Worm (Caenorhabditis elegans): Measurements from ENCODE around the gene M01H9.4.
A peak's percentile ranks its signal among the peaks of the same experiment; 100 is the strongest.

The M01H9.4 gene

DNA sequence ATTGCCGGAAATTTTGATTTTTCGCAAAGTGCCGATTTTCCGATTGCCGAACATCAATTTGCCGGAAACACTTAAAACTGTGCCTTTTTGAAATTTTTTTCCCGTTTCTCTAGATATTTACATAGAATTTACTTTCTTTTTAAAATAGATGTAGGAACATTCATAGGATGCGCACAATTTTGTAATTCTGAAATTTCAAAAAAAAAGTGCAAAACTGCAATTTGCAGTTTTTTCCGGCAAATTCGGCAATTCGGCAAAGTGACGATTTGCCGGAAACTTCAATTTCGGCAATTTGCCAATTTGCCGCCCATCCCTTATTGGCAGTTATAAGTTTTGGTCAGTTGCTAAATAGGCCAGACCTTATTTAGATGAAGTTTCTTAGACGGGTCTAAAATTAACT is 26.1 kb downstream of the M01H9.4 start:
- no peak for TF ChIP-seq R02D3.7 (tag; optimal IDR thresholded peaks at IDR 0.05)
- TF ChIP-seq lin-11 (tag; optimal IDR thresholded peaks at IDR 0.05) = no peak
- no peak for TF ChIP-seq F13H6.1 (tag; optimal IDR thresholded peaks at IDR 0.05)
- no peak for TF ChIP-seq sma-9 (GFP tag; optimal IDR thresholded peaks at IDR 0.05)
- no peak for TF ChIP-seq sma-9 (tag; optimal IDR thresholded peaks at IDR 0.05)
- TF ChIP-seq blmp-1 (tag; optimal IDR thresholded peaks at IDR 0.05; ENCODE audit: insufficient read depth) = no peak
- TF ChIP-seq nhr-77 (tag; optimal IDR thresholded peaks at IDR 0.05) = no peak
- TF ChIP-seq ZK546.5 (tag; optimal IDR thresholded peaks at IDR 0.05) = no peak
- TF ChIP-seq nhr-237 (tag; optimal IDR thresholded peaks at IDR 0.05) = no peak
- no peak for TF ChIP-seq ama-1 (optimal IDR thresholded peaks at IDR 0.05)
- TF ChIP-seq mab-5 (tag; optimal IDR thresholded peaks at IDR 0.05) = no peak
- no peak for TF ChIP-seq lin-13 (GFP tag; optimal IDR thresholded peaks at IDR 0.05)
- TF ChIP-seq lsy-2 (tag; optimal IDR thresholded peaks at IDR 0.05) = no peak
- TF ChIP-seq unc-55 (GFP tag; optimal IDR thresholded peaks at IDR 0.05) = no peak
- TF ChIP-seq unc-62 (GFP tag; optimal IDR thresholded peaks at IDR 0.05) = no peak
- no peak for TF ChIP-seq mdl-1 (tag; optimal IDR thresholded peaks at IDR 0.05)
- TF ChIP-seq ztf-4 (tag; optimal IDR thresholded peaks at IDR 0.05) = no peak
- no peak for TF ChIP-seq crh-2 (tag; optimal IDR thresholded peaks at IDR 0.05)
- no peak for TF ChIP-seq ceh-82 (tag; optimal IDR thresholded peaks at IDR 0.05)
- TF ChIP-seq ztf-1 (GFP tag; conservative IDR thresholded peaks at IDR 0.05) = no peak
- TF ChIP-seq Y55F3AM.14 (GFP tag; optimal IDR thresholded peaks at IDR 0.05) = no peak

DNA sequence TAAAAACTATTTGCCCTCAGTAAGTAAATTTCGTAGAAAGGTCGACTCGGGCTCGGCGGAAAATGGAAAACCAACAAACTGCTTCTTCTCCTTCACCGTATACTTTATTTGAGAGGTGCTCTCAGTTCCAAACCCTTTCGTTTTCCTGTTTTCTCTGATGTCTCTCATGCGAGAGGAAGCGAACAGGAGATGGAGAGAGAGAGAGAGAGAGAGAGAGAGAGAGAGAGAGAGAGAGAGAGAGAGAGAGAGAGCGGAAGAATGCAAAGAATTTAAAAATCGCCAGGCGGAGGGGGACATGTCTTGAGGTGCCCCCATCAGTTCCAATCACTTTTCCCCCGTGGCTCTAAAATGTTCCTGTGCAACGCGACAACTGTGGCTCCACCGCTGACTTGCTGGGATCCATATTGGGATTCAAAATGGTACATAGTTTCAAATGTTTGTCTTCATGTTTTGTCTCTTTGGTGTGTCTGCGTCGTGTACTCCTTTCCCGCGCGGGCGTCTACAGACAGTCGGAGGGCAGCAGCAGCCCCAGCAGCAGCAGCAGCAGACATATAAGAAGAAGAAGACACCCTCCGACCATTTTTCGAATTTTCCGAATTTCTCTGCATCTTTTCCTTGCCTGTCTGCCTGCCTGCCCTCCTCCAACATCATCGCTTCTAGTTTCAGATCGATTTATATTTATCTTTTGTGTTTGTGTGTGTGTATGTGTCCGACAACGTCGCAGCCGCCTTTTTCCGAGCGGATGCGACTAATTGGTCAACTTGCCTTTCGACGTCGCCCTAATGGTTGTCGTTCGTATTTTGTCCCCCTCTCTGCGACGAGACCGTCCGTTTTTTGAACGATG is 28.2 kb downstream of the M01H9.4 start, which contains the start of gene R08C7.11:
Gene R08C7.11, minus strand, starts transcription at position 608 of the 844 bp plus-strand sequence.
- TF ChIP-seq nhr-77 (tag; optimal IDR thresholded peaks at IDR 0.05) (no peak), aly-2 (tag; optimal IDR thresholded peaks at IDR 0.05) (no peak), lin-39 (tag; optimal IDR thresholded peaks at IDR 0.05) (no peak), mbf-1 (tag; optimal IDR thresholded peaks at IDR 0.05) (no peak), elt-3 (tag; optimal IDR thresholded peaks at IDR 0.05) (no peak), egl-27 (tag; optimal IDR thresholded peaks at IDR 0.05) (no peak), peb-1 (tag; optimal IDR thresholded peaks at IDR 0.05) (peak; percentile 29), nhr-6 (tag; optimal IDR thresholded peaks at IDR 0.05) (no peak), nhr-129 (tag; optimal IDR thresholded peaks at IDR 0.05) (peak; percentile 53), sem-4 (tag; optimal IDR thresholded peaks at IDR 0.05) (no peak), sma-3 (GFP tag; optimal IDR thresholded peaks at IDR 0.05) (peak; percentile 29), lin-13 (GFP tag; optimal IDR thresholded peaks at IDR 0.05) (peak; percentile 15), ztf-11 (tag; optimal IDR thresholded peaks at IDR 0.05) (no peak), nhr-237 (tag; optimal IDR thresholded peaks at IDR 0.05) (no peak), unc-62 (GFP tag; optimal IDR thresholded peaks at IDR 0.05) (no peak), lsy-2 (tag; optimal IDR thresholded peaks at IDR 0.05) (peak in 1 of 2 experiments; percentile 26), lin-11 (tag; optimal IDR thresholded peaks at IDR 0.05) (no peak), blmp-1 (tag; optimal IDR thresholded peaks at IDR 0.05; ENCODE audit: insufficient read depth) (peak; percentile 38), nhr-11 (tag; optimal IDR thresholded peaks at IDR 0.05) (no peak), mdl-1 (tag; optimal IDR thresholded peaks at IDR 0.05) (no peak), gmeb-1 (tag; optimal IDR thresholded peaks at IDR 0.05) (no peak), ztf-4 (tag; optimal IDR thresholded peaks at IDR 0.05) (no peak), crh-2 (tag; optimal IDR thresholded peaks at IDR 0.05) (no peak), fos-1 (tag; optimal IDR thresholded peaks at IDR 0.05) (no peak), mab-5 (tag; optimal IDR thresholded peaks at IDR 0.05) (no peak), ztf-1 (GFP tag; conservative IDR thresholded peaks at IDR 0.05) (no peak), skn-1 (tag; optimal IDR thresholded peaks at IDR 0.05) (no peak), elt-1 (tag; optimal IDR thresholded peaks at IDR 0.05) (no peak), C34F6.9 (tag; optimal IDR thresholded peaks at IDR 0.05) (no peak), nhr-25 (tag; optimal IDR thresholded peaks at IDR 0.05) (peak; percentile 29), unc-55 (GFP tag; optimal IDR thresholded peaks at IDR 0.05) (no peak), ceh-16 (tag; optimal IDR thresholded peaks at IDR 0.05) (peak; percentile 34), F13H6.1 (tag; optimal IDR thresholded peaks at IDR 0.05) (peak; percentile 62), R02D3.7 (tag; optimal IDR thresholded peaks at IDR 0.05) (no peak), sma-9 (GFP tag; optimal IDR thresholded peaks at IDR 0.05) (no peak), sma-9 (tag; optimal IDR thresholded peaks at IDR 0.05) (no peak), nhr-21 (tag; optimal IDR thresholded peaks at IDR 0.05) (no peak), snpc-4 (tag; optimal IDR thresholded peaks at IDR 0.05) (no peak), nhr-23 (tag; optimal IDR thresholded peaks at IDR 0.05) (no peak), zag-1 (tag; optimal IDR thresholded peaks at IDR 0.05) (no peak), dmd-4 (tag; optimal IDR thresholded peaks at IDR 0.05) (no peak), alr-1 (tag; optimal IDR thresholded peaks at IDR 0.05) (no peak), ZK546.5 (tag; optimal IDR thresholded peaks at IDR 0.05) (no peak), nhr-12 (tag; optimal IDR thresholded peaks at IDR 0.05) (no peak), ceh-82 (tag; optimal IDR thresholded peaks at IDR 0.05) (no peak), Y55F3AM.14 (GFP tag; optimal IDR thresholded peaks at IDR 0.05) (no peak), unc-39 (tag; optimal IDR thresholded peaks at IDR 0.05) (no peak), ama-1 (optimal IDR thresholded peaks at IDR 0.05) (no peak), nhr-10 (tag; optimal IDR thresholded peaks at IDR 0.05) (no peak)

Data from whole organism, L2 larva.